Fruit fly (Drosophila melanogaster): ENCODE data around the gene CG9518.

The CG9518 gene

DNA sequence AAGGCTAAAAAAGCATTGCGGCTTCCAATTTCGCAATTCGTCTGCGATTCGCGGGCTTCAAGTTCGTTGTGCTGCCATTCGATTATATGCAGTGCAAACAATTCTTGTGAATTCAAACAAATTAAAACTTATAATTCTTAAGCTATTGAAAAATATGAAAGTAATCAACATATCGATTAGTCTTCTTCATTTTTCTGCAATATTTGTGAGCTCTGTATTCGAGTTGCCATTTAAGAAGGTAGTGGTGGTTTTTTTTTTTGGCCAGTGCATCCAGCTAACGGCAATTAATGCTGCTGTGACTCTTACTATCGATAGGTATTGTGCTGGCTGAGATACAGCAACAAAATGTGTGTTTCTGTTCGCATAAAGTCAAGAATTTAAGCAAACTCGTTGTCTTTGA is 13.1 kb downstream of the CG9518 start:
- TF ChIP-seq rn (GFP tag; IDR thresholded peaks at IDR 0.05) (no peak), CG32121 (GFP tag; IDR thresholded peaks at IDR 0.05) (peak; percentile 77), CG13204 (GFP tag; optimal IDR thresholded peaks at IDR 0.05) (no peak), fd96Ca (GFP tag; IDR thresholded peaks at IDR 0.05) (peak; percentile 46; the same call in 1 of the 3 replicates), CG4496 (GFP tag; IDR thresholded peaks at IDR 0.05) (peak; percentile 61; the same call in 2 of the 3 replicates)

DNA sequence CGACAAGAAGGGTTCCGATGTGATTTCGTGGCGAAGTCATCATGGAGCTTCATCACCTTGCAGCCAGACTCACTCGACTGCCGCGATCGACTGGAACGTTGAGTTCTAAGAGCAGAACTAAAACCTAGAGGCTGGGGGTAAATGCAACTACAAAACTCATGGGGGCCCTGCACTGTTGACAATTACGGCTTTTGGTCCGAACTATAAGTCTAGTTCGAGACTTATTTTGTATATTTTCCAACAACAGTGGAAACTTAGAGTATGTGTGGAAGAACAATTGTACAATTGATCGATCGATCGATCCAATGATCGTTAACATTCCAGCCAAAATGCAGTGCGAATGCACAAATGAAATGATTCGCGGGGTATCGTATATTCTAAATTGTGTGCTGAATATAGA is 14.7 kb downstream of the CG9518 start, which contains the start of gene CG9519:
Gene CG9519 (minus strand): TSS at position 101 of the 400 bp plus-strand sequence.
- TF ChIP-seq fd96Ca (GFP tag; IDR thresholded peaks at IDR 0.05) (no peak), Pif1B (GFP tag; optimal IDR thresholded peaks at IDR 0.05) (no peak), Snoo (tag; optimal IDR thresholded peaks at IDR 0.05) (no peak)

DNA sequence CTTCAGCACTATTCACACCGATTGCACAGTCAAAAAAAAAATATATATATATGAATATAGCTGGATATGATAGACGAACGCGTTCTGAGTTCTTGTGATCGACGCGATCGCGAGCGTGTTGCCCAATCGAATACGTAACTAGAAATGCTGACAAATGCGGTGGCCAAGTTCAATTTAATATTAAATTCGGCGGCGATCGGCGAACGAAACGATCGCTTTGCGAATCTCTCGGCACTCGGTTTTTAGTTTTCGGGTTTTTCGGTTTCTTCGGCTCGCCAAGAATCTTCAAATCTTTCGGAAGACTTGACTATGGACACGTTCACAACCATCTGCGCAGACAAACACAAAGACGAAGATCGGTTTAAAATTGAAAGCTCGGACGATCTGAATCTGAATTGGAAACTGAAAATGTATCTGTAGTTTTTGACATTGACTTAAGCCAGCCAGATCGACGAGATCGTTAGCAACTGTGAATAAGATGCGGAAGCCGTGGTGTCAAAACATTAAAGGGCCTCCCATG is 17.8 kb downstream of the CG9518 start, which contains the start of gene CG9521:
Gene CG9521 (minus strand): TSS at position 117 of the 520 bp plus-strand sequence.
- TF ChIP-seq Snoo (tag; optimal IDR thresholded peaks at IDR 0.05) (no peak), D1 (tag; optimal IDR thresholded peaks at IDR 0.05) (no peak), fd96Ca (GFP tag; IDR thresholded peaks at IDR 0.05) (no peak), CG4496 (GFP tag; IDR thresholded peaks at IDR 0.05) (no peak), CG13204 (GFP tag; optimal IDR thresholded peaks at IDR 0.05) (no peak), rn (GFP tag; IDR thresholded peaks at IDR 0.05) (no peak), CG14655 (GFP tag; optimal IDR thresholded peaks at IDR 0.05) (no peak), CG34367 (tag; optimal IDR thresholded peaks at IDR 0.05) (no peak), CG12605 (GFP tag; IDR thresholded peaks at IDR 0.05) (no peak)

DNA sequence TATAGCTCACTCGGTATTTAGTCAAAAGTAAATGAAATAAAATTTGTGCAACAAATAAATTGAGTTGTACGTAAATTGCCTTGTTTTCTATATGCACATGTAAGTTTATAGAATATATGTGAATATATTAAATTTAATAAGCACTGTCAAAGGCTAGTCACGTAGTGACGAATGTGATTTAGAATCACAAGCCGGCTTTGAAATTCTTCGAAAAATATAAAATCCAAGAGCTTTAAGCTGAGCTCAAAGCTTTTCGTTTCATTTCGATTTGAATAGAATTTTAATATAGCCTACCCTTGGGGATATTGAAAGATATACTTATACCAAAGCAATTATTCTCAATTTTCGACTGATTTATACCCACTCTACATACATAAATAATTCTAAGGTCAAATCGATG is 20.9 kb downstream of the CG9518 start:
- TF ChIP-seq Snoo (tag; optimal IDR thresholded peaks at IDR 0.05) (no peak), Pif1B (GFP tag; optimal IDR thresholded peaks at IDR 0.05) (no peak), CG12605 (GFP tag; IDR thresholded peaks at IDR 0.05) (no peak), CG14655 (GFP tag; optimal IDR thresholded peaks at IDR 0.05) (no peak), CG8159 (tag; optimal IDR thresholded peaks at IDR 0.05) (no peak), EcR (GFP tag; optimal IDR thresholded peaks at IDR 0.05) (no peak), CG17806 (tag; optimal IDR thresholded peaks at IDR 0.05) (no peak), fd96Ca (GFP tag; IDR thresholded peaks at IDR 0.05) (no peak), CG4496 (GFP tag; IDR thresholded peaks at IDR 0.05) (no peak), CG13204 (GFP tag; optimal IDR thresholded peaks at IDR 0.05) (no peak), D1 (tag; optimal IDR thresholded peaks at IDR 0.05) (no peak), CG15710 (tag; optimal IDR thresholded peaks at IDR 0.05) (no peak), Pif1A (GFP tag; optimal IDR thresholded peaks at IDR 0.05) (no peak)

DNA sequence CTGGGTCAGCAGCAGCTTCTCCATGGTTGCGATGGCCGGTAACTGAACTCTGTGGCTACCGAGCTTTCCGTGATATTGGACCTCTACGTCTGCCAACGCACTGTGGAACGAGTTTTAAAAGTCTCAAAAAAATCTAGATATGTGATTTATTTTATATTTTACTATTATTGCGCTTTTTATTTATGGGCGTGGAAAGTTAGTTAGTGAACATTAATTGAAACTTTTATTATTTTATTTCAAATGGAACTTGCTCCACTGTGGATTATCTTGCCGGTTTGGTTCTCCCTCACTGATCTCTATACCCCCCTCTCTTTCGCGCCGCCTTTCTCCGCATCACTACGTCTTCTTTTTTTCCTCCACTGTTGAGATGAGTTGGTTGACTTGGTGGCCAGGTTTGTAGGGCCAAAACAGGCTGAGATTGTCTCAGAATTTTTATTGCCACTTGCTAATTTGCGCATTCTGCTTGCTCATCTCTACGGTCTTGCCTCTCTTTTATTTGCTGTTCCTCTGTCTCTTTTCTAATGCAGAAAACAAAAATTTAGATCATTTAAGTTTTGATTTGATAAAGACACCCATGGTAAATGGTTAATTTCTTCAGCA is 22.1 kb downstream of the CG9518 start, which contains the start of gene CG9522:
Gene CG9522 (minus strand): TSS at position 54 of the 600 bp plus-strand sequence.
- TF ChIP-seq Pif1A (GFP tag; optimal IDR thresholded peaks at IDR 0.05): peak; percentile 88
- peak; percentile 91 for TF ChIP-seq CG8301 (tag; optimal IDR thresholded peaks at IDR 0.05)
- TF ChIP-seq CG4496 (GFP tag; IDR thresholded peaks at IDR 0.05): peak; percentile 90
- peak; percentile 72 for TF ChIP-seq CG32121 (GFP tag; IDR thresholded peaks at IDR 0.05)
- peak; percentile 77 for TF ChIP-seq EcR (GFP tag; optimal IDR thresholded peaks at IDR 0.05)
- peak; percentile 93 for TF ChIP-seq CG14655 (GFP tag; optimal IDR thresholded peaks at IDR 0.05)
- peak; percentile 86 for TF ChIP-seq CG12605 (GFP tag; IDR thresholded peaks at IDR 0.05)
- TF ChIP-seq D1 (tag; optimal IDR thresholded peaks at IDR 0.05): peak; percentile 38
- peak; percentile 82 for TF ChIP-seq CG17806 (tag; optimal IDR thresholded peaks at IDR 0.05)
- TF ChIP-seq CG34367 (tag; optimal IDR thresholded peaks at IDR 0.05): peak; percentile 80
- TF ChIP-seq CG13204 (GFP tag; optimal IDR thresholded peaks at IDR 0.05): peak; percentile 73
- peak; percentile 88 for TF ChIP-seq Pif1B (GFP tag; optimal IDR thresholded peaks at IDR 0.05)
- peak; percentile 83 for TF ChIP-seq CG8159 (tag; optimal IDR thresholded peaks at IDR 0.05)
- peak; percentile 90 for TF ChIP-seq Ets98B (GFP tag; IDR thresholded peaks at IDR 0.05)
- peak; percentile 84 for TF ChIP-seq CG15710 (tag; optimal IDR thresholded peaks at IDR 0.05)
- peak; percentile 84 for TF ChIP-seq CG9948 (tag; optimal IDR thresholded peaks at IDR 0.05)
- TF ChIP-seq fd96Ca (GFP tag; IDR thresholded peaks at IDR 0.05): peak; percentile 64
- TF ChIP-seq Snoo (tag; optimal IDR thresholded peaks at IDR 0.05): peak; percentile 57
- no peak for TF ChIP-seq CG10348 (GFP tag; IDR thresholded peaks at IDR 0.05)
- peak; percentile 67 for TF ChIP-seq gl (tag; optimal IDR thresholded peaks at IDR 0.05)
- TF ChIP-seq rn (GFP tag; IDR thresholded peaks at IDR 0.05): no peak

DNA sequence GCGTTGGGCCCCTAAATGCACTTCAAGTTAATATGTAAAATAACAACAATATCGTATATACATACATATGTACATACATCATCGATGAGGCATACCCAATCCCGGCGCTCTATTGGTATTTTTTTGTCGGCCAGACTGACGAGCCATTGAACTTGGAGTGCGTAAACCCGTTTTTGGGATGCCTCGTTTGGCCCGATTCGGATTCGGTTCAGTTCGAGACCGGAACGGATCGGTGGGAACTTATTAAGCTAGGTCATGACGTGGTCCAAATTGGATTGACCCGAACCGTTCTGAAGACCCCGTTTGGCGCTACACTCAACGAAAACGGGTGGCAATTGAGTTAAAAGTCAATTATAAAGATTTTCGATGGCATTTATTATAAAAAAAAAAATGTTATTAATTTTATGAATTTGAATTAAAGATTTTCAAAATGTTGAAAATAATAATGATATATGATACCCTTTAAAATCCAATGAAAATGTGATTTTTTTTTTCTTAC is 24.8 kb downstream of the CG9518 start:
- TF ChIP-seq Snoo (tag; optimal IDR thresholded peaks at IDR 0.05): peak; percentile 23
- TF ChIP-seq CG14655 (GFP tag; optimal IDR thresholded peaks at IDR 0.05): peak; percentile 15
- TF ChIP-seq CG32121 (GFP tag; IDR thresholded peaks at IDR 0.05): no peak
- peak; percentile 90 for TF ChIP-seq EcR (GFP tag; optimal IDR thresholded peaks at IDR 0.05)

DNA sequence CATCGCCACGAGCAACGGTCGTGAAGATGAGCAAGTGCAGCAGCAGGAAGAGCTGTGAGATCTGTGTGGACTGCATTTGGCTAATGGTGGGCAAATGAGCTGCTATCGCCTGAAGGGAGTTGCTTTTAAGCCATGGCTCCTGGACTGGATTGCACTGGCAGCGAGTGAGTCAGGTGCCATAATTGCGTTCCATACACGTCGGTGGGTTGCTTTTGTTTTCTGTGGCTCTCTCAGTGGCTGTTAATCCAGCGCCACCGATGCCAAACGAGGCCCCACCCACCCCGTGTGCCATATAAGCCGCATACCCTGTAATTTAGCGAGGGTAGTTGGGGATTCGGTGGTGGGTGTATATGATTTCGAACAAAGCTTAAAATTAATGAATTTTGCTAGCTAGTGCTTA is 26.3 kb downstream of the CG9518 start, which contains the start of gene CG12539:
Gene CG12539 (minus strand): TSS at position 101 of the 400 bp plus-strand sequence.
- no peak for TF ChIP-seq CG9948 (tag; optimal IDR thresholded peaks at IDR 0.05)
- TF ChIP-seq CG17806 (tag; optimal IDR thresholded peaks at IDR 0.05): no peak
